Worm (Caenorhabditis elegans): ENCODE measurements around the gene cutc-1.

DNA sequence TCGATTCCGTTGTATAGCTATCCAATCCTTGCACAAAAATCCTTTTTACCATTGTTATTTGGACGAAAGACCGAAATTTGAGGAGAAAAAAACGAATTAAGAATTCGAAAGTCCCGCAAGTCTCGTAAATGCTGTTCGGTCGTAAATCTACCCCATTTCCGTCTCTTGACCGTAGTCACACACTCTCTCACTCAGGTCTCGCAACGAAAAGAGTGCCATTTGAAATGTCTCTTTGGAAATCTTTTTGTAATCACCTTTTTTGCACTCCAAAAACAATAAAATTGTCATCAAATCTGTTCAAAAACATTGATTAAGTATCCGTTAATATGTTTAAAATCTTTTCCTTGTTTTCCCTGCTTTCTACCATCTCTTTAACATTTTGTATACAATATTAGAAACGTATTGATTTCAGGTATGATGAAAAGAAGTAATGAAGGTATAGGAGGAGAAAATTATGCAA lies 45.2 kb downstream of the cutc-1 start, which contains the start of the genes R05D3.8 and rfp-1:
- TF ChIP-seq nhr-237 (tag; optimal IDR thresholded peaks at IDR 0.05) (no peak), pha-4 (tag; optimal IDR thresholded peaks at IDR 0.05) (peak; percentile 97), zag-1 (tag; optimal IDR thresholded peaks at IDR 0.05) (no peak), unc-62 (GFP tag; optimal IDR thresholded peaks at IDR 0.05) (no peak), tbx-2 (tag; optimal IDR thresholded peaks at IDR 0.05) (no peak)

Measured in whole organism, L3 larva.